Fruit fly (Drosophila melanogaster) ovary, adult (tissue): ENCODE measurements around the gene CG33061.

Source experiments
- CG17801 ChIP-seq: fragments of 200-800 bp; optimal IDR thresholded peaks from 2 replicates; lab custom pipeline; 2019; ENCODE audit warnings: missing biosample characterization, mild to moderate bottlenecking, missing genetic modification characterization, moderate library complexity; ENCODE audit not compliant: partially characterized antibody

CG33061 gene

DNA sequence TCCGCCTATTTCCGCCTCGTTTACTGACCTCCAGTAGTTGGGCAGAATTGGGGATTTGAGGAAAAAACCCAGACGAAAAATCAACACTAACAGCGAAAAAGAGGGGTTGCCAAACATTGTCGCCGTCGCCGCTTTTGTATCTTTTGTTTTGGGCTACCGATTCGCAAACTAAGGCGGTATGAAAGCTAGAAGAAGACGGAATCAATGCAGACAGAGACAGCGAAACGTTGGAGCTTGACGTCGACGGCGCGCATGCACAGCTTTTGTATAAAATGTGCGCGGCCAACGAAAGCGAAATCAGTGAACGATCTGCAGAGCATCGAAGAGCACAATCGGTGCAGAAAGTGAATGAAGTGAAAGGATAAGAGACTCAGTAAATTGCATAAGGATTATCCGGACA lies 9.1 kb downstream of the CG33061 start, which contains the start of gene CG4998:
CG4998 (plus strand) TSS at position 301 of the 400 bp plus-strand sequence.
- no peak for TF ChIP-seq CG17801 (GFP tag; lab: Kevin White, UChicago)

- TF ChIP-seq CG17801 (GFP tag; lab: Kevin White, UChicago): no peak
These were observed 9.9 kb downstream of the CG33061 start for dm6 chr3L:16339463-16339862.

DNA sequence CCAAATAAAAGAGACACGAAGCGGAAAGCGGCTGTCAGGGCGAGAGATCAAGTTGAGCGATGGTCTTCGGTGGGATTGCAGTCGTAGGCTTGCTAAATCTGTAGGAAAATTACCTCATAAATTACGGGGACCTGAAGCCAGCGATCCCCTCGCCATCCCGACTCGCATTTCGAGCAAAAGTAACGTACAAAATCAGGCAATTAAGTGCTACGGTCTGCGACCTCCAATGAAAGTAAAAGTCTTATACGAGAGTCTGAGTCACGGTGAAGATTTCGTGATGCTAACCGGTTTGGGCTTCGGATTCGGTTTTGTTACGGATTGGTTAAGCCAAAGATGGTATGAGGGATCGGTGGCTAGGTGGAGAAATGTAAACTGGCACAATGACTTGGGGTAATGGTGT lies 10.3 kb downstream of the CG33061 start:
- TF ChIP-seq CG17801 (GFP tag; lab: Kevin White, UChicago): no peak

DNA sequence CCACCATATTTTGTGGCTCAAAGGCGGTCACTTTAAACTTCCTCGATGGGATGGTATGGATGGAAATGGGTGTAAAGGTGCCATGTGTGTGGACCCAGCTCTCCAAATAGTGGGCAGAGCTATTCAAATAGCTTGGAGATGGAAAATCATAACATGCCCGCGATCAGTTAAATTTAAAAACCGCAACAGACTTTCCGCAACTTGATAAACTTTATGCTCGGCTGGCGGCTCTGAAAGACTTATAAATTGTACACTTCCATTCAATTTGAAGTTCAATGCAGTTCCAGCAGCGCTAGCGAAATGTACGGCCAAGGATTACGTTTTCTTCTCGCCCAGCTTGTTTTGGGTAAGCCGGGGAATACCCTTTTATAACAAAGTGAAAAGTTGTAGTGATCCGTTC lies 16.4 kb downstream of the CG33061 start, which contains the start of gene CG33257:
CG33257 (plus strand) TSS at position 301 of the 400 bp plus-strand sequence.
- no peak for TF ChIP-seq CG17801 (GFP tag; lab: Kevin White, UChicago)

- no peak for TF ChIP-seq CG17801 (GFP tag; lab: Kevin White, UChicago)
These were observed 18.3 kb downstream of the CG33061 start, which contains the start of gene mRpS34 for dm6 chr3L:16347914-16348313. TSS of gene mRpS34 (plus strand) at chr3L:16348074.

DNA sequence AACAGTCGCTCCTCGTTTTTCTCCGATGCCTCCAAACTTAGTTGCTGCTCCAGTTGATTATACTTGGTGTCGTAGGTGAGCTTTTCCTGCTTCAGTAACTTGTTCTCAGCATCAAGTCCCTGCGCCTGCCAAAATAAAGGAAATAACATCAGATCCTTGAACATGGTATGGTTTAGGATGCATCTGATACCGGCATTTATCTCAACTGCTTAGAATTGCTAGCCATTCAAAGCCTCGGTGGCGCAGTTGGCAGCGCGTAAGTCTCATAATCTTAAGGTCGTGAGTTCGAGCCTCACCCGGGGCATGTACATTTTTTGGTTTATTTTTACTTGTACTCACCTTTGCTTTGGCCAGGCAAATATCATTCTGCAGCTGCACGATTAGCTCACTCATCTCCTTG lies 20.1 kb downstream of the CG33061 start:
- TF ChIP-seq CG17801 (GFP tag; lab: Kevin White, UChicago): no peak

DNA sequence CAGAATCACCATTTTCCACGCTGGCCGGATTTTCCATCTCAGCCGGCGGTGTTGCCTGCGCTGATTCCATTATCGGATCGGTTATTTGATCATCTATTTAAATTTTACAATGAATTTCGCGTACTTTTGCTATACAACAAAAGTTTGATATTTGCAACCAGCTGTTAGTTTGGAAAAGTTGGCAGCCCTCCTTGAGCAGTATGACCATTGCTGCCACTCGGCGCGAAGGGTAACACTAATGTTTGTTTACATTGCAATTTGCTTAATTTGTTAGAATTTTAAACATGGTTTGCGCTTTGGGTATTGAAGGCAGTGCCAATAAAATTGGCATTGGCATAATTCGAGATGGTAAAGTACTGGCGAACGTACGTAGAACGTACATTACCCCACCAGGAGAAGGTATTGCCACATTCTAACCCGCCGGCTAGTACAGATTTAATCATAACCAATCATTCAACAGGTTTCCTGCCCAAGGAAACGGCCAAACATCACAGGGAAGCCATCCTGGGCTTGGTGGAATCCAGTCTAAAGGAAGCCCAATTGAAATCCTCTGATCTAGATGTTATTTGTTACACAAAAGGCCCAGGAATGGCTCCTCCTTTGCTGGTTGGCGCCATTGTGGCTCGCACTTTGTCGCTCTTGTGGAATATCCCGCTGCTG lies 22.3 kb downstream of the CG33061 start, which contains the start of the genes Golgin104 and Tcs3:
Golgin104 (minus strand) TSS at position 182 of the 660 bp plus-strand sequence.
Tcs3 (plus strand) TSS at position 222 of the 660 bp plus-strand sequence.
- no peak for TF ChIP-seq CG17801 (GFP tag; lab: Kevin White, UChicago)

- TF ChIP-seq CG17801 (GFP tag; lab: Kevin White, UChicago): no peak
These were observed 24.6 kb downstream of the CG33061 start, which contains the start of gene Pdh for dm6 chr3L:16354197-16354596. TSS of gene Pdh (minus strand) at chr3L:16354297.

- no peak for TF ChIP-seq CG17801 (GFP tag; lab: Kevin White, UChicago)
These were observed 26.7 kb downstream of the CG33061 start for dm6 chr3L:16356171-16356765.

DNA sequence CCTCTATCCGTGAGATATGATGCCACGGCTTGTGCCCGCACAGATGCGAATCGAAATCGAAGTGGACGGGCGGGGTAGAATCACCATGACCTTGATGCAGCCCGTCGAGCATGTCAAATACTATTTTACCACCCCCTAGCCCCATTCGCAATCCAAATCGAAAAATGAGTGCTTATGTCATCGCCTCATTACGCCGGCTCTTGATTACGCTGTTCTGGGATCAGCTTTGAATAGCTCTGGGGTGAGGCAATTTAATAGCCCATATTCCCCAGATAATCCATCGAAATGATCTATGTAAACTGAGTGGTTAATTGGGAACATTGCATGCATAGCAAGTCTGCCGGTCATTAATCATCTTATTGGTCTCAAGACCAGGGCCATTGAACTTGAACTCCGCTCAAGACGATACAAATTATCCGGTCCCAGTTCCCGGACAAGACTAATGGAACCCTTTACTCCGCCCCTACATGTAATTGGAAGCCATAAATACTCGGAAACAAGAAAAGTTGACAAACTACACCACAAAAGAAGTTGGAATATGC lies 27.7 kb downstream of the CG33061 start:
- no peak for TF ChIP-seq CG17801 (GFP tag; lab: Kevin White, UChicago)

dm6 chr3L:16357860-16358259 lies 28.3 kb downstream of the CG33061 start:
- TF ChIP-seq CG17801 (GFP tag; lab: Kevin White, UChicago): no peak

dm6 chr3L:16359219-16359748 lies 29.7 kb downstream of the CG33061 start, which contains the start of gene ringer:
TSS of gene ringer (minus strand) at chr3L:16359428.
- TF ChIP-seq CG17801 (GFP tag; lab: Kevin White, UChicago): no peak

dm6 chr3L:16359795-16360194 lies 30.2 kb downstream of the CG33061 start:
- no peak for TF ChIP-seq CG17801 (GFP tag; lab: Kevin White, UChicago)

- TF ChIP-seq CG17801 (GFP tag; lab: Kevin White, UChicago): no peak
These were observed 31.7 kb downstream of the CG33061 start for dm6 chr3L:16361200-16361815.
